Worm (Caenorhabditis elegans) whole organism, L4/young adult: Measurements from ENCODE around the gene pigg-1.

ENCODE experiments used
- W03F9.2 ChIP-seq: fragments of 150-350 bp; optimal IDR thresholded peaks from 2 replicates; lab custom pipeline; 2014; ENCODE audit warnings: missing biosample characterization, missing genetic modification characterization
- dao-5 ChIP-seq: sonication (generic microtip); optimal IDR thresholded peaks from 2 replicates; lab custom pipeline; 2016; ENCODE audit warnings: missing genotype, missing genetic modification characterization, moderate library complexity, missing compliant biosample characterization
- him-1 ChIP-seq: sonication (generic microtip); optimal IDR thresholded peaks from 2 replicates; lab custom pipeline; 2016; ENCODE audit warnings: missing genotype, missing genetic modification reagents, missing genetic modification characterization, missing compliant biosample characterization

pigg-1 gene

ce11 chrII:8600165-8600564 lies at the start of gene pigg-1:
Gene pigg-1, minus strand, starts transcription at chrII:8600265.
- TF ChIP-seq him-1 (tag; lab: Kevin White, UChicago) = no peak
- no peak for TF ChIP-seq dao-5 (tag; lab: Kevin White, UChicago)
- no peak for TF ChIP-seq W03F9.2 (tag; lab: Kevin White, UChicago)

DNA sequence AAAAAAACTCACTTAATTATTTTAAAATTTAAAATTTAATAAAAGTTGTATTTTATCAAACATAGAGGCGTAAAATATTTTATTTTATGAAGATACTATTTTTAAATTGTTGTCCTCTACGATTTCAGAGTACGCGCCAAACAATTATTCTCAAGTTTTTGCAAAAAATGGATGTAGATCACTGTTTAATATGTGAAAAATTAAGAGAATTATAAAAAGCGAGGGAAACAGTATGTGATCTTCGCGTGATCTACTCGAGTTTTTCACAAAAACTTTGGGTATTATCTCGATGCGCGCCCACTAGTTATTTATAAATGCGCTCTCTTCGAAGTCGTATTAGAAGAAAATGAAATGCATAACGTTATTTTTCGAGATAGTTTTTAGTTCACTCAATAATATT lies 48.8 kb upstream of the pigg-1 start:
- TF ChIP-seq W03F9.2 (tag; lab: Kevin White, UChicago) (no peak), dao-5 (tag; lab: Kevin White, UChicago) (no peak), him-1 (tag; lab: Kevin White, UChicago) (no peak)

DNA sequence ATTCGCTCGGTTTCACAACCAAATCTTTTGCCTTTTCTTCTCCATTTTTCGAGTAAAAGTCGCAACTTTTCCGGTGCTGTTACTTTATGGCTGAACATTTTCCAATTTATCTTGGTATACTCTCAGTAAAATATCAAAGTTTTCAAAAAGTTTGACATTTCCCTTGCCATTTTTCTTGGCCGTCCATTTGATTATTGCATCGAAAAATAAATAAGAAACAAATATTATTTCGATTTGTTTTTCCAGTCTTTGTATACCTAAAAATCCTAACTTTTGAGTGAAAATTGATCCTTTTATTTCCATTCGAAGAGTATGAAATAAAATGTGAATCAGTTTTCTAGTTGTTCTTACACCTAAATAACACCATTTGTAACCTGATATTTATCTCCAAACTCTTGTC lies 46.4 kb upstream of the pigg-1 start:
- no peak for TF ChIP-seq him-1 (tag; lab: Kevin White, UChicago)
- no peak for TF ChIP-seq dao-5 (tag; lab: Kevin White, UChicago)
- TF ChIP-seq W03F9.2 (tag; lab: Kevin White, UChicago) = no peak

ce11 chrII:8643627-8644356 lies 43.7 kb upstream of the pigg-1 start:
- TF ChIP-seq W03F9.2 (tag; lab: Kevin White, UChicago) (no peak), dao-5 (tag; lab: Kevin White, UChicago) (no peak), him-1 (tag; lab: Kevin White, UChicago) (no peak)

DNA sequence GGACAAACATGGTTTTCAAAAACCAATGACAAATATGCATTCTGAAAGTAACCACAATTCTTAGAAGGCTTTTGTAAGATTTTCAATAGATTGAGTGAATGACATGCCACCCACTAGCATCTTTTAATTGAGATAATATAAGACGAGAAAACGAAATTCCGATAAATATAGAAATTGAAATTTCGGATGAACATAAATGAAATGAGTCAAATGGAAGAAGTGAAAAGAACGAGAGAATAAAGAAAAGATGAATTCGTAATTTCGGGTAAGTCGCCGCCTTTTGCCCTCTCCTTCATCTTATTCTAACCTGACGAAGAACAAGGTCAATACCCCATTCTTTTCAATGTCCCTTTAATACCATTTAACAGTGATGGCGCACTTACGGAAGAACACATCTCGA lies 42.3 kb upstream of the pigg-1 start:
- TF ChIP-seq him-1 (tag; lab: Kevin White, UChicago) (no peak), W03F9.2 (tag; lab: Kevin White, UChicago) (no peak), dao-5 (tag; lab: Kevin White, UChicago) (no peak)

ce11 chrII:8641131-8641530 lies 41.1 kb upstream of the pigg-1 start, which contains the start of gene D2085.7:
Gene D2085.7, plus strand, starts transcription at chrII:8641381.
- TF ChIP-seq W03F9.2 (tag; lab: Kevin White, UChicago) = no peak
- TF ChIP-seq dao-5 (tag; lab: Kevin White, UChicago) = no peak
- no peak for TF ChIP-seq him-1 (tag; lab: Kevin White, UChicago)

ce11 chrII:8640503-8640902 lies 40.4 kb upstream of the pigg-1 start:
- TF ChIP-seq him-1 (tag; lab: Kevin White, UChicago) (no peak), dao-5 (tag; lab: Kevin White, UChicago) (no peak), W03F9.2 (tag; lab: Kevin White, UChicago) (no peak)

ce11 chrII:8639553-8639952 lies 39.5 kb upstream of the pigg-1 start:
- TF ChIP-seq dao-5 (tag; lab: Kevin White, UChicago) (no peak), him-1 (tag; lab: Kevin White, UChicago) (no peak), W03F9.2 (tag; lab: Kevin White, UChicago) (no peak)

ce11 chrII:8637615-8638014 lies 37.5 kb upstream of the pigg-1 start, which contains the start of gene vab-9:
Gene vab-9, minus strand, starts transcription at chrII:8637715.
- no peak for TF ChIP-seq W03F9.2 (tag; lab: Kevin White, UChicago)
- TF ChIP-seq dao-5 (tag; lab: Kevin White, UChicago) = no peak
- TF ChIP-seq him-1 (tag; lab: Kevin White, UChicago) = no peak

DNA sequence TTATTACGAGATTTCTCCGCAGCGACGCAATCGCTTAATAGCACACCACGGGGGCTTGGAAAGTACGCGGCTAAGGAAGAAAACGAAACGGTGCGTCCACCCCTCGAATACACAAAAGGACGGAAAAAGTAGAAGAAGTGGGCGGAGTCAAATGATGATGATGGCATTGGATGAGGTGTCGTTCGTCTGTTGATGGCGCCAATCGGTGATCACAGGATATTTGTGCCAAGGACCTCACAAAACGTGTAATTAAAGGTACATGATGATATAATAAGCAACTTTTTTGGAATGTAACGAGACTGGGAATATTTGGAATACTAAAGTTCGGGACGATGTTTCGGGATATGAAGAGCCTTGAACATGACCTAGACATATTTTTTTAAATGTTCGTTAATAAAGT lies 34.3 kb upstream of the pigg-1 start, which contains the start of gene cutl-12:
TSS of gene cutl-12 (minus strand) at position 101 of the 400 bp plus-strand sequence.
- TF ChIP-seq dao-5 (tag; lab: Kevin White, UChicago) = no peak

ce11 chrII:8631766-8632165 lies 31.7 kb upstream of the pigg-1 start:
- no peak for TF ChIP-seq W03F9.2 (tag; lab: Kevin White, UChicago)
- no peak for TF ChIP-seq him-1 (tag; lab: Kevin White, UChicago)
- TF ChIP-seq dao-5 (tag; lab: Kevin White, UChicago) = no peak

ce11 chrII:8630088-8630487 lies 30.0 kb upstream of the pigg-1 start, which contains the start of gene T22C8.6:
Gene T22C8.6, minus strand, starts transcription at chrII:8630281.
- TF ChIP-seq him-1 (tag; lab: Kevin White, UChicago) (no peak), W03F9.2 (tag; lab: Kevin White, UChicago) (no peak), dao-5 (tag; lab: Kevin White, UChicago) (no peak)

DNA sequence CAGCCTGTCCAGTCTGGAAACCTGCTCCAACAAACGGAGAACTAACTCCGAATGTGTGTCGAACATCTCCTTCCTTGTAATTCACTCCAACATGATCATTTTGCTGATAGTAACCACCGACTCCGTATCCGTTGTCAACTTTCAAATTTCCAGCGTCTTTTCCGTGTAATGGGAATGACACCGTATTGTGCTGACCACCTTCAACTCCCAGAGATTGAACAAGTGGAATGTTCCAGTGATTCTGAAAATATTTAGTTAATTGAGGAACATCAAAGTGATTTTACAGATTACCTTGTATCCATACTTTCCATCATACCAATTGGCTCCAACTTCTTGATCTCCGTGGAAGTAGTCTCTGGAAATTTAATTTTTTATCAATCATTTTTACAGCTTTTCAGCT lies 27.8 kb upstream of the pigg-1 start:
- TF ChIP-seq him-1 (tag; lab: Kevin White, UChicago) (no peak), W03F9.2 (tag; lab: Kevin White, UChicago) (no peak), dao-5 (tag; lab: Kevin White, UChicago) (no peak)

DNA sequence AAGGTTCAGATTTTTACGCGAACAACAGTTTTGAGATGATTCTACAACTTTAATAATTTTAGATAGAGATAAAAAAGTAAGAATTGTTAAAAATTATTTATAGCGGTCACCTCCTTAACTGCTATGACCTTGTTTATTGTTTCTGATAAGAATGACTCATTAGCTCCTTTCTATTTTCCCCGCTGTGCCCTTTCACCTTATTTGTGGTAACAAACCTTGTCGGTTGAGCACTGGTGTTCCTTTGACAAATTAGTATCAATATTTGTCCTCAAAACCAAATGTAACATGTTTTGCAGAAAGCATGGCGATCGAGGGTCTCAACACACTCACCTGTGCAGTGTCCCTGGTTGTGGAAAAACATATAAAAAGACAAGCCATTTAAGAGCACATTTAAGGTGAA lies 26.5 kb upstream of the pigg-1 start:
- TF ChIP-seq him-1 (tag; lab: Kevin White, UChicago) = no peak
- TF ChIP-seq dao-5 (tag; lab: Kevin White, UChicago) = no peak
- no peak for TF ChIP-seq W03F9.2 (tag; lab: Kevin White, UChicago)
